Worm (Caenorhabditis elegans) whole organism, late embryonic: ENCODE data around the gene unc-9.

Experiments
- F13H6.1 ChIP-seq: sonication (generic microtip); optimal IDR thresholded peaks from 2 replicates; lab custom pipeline; 2016; ENCODE audit warnings: missing genetic modification characterization, missing compliant biosample characterization
- ceh-14 ChIP-seq: sonication (generic microtip); optimal IDR thresholded peaks from 2 replicates; lab custom pipeline; 2016; ENCODE audit warnings: missing genotype, missing genetic modification characterization, missing compliant biosample characterization
- ceh-19 ChIP-seq: fragments of 200-800 bp; sonication (Bioruptor generic); optimal IDR thresholded peaks from 2 replicates; lab custom pipeline; 2018; ENCODE audit warnings: mild to moderate bottlenecking, missing genetic modification characterization, missing compliant biosample characterization
- dve-1 ChIP-seq: sonication (generic microtip); optimal IDR thresholded peaks from 2 replicates; lab custom pipeline; 2017; ENCODE audit warnings: antibody characterized with exemption, mild to moderate bottlenecking, missing genetic modification characterization, missing compliant biosample characterization
- fkh-10 ChIP-seq: fragments of 150-350 bp; optimal IDR thresholded peaks from 2 replicates; lab custom pipeline; 2014; ENCODE audit warnings: missing biosample characterization, missing genetic modification reagents, missing genetic modification characterization
- lin-11 ChIP-seq: fragments of 200-800 bp; sonication (Bioruptor generic); optimal IDR thresholded peaks from 2 replicates; lab custom pipeline; 2018; ENCODE audit warnings: mild to moderate bottlenecking, missing genetic modification characterization, missing compliant biosample characterization
- unc-42 ChIP-seq: sonication (generic microtip); optimal IDR thresholded peaks from 2 replicates; lab custom pipeline; 2016; ENCODE audit warnings: missing genotype, missing genetic modification characterization, missing compliant biosample characterization

DNA sequence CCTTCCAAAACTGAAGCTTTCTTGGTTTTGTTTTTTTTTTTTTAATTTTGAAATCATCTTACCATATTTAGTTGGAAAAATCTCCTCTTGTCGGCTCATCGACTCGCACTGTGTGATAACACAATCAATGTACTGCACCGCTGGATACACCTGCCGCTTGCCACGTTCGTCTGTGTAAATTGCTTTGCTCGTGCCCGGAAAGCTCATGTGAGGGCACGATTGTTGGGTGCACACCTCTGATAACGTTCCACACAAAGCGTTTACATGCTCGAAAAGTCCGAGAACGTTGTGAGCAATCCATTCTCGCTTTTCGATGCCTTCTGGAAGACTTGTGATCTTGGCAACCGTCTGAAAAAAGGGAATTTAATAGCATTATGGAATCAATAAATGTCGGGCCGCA, 47.1 kb upstream of the unc-9 start:
- TF ChIP-seq ceh-14 (tag; lab: Kevin White, UChicago) (no peak), fkh-10 (no peak), unc-42 (tag; lab: Kevin White, UChicago) (no peak), ceh-19 (GFP tag; lab: Kevin White, UChicago) (no peak), dve-1 (tag; lab: Kevin White, UChicago) (no peak), F13H6.1 (tag; lab: Kevin White, UChicago) (no peak), lin-11 (tag; lab: Kevin White, UChicago) (no peak)
